Fruit fly (Drosophila melanogaster) whole organism, embryonic: ENCODE measurements around the gene Cbl.

Experiments used
- Aef1 ChIP-seq: fragments of 200-800 bp; sonication (Bioruptor generic); IDR thresholded peaks from 3 replicates; pipeline ENCODE4 v1.3.6; 2022; ENCODE audit warnings: missing biosample characterization, missing genetic modification characterization
- B-H1 ChIP-seq: fragments of 200-800 bp; sonication (Bioruptor generic); IDR thresholded peaks from 3 replicates; pipeline ENCODE4 v1.3.6; 2022; ENCODE audit warnings: missing biosample characterization, missing genetic modification characterization
- Bteb2 ChIP-seq: fragments of 200-800 bp; sonication (Bioruptor generic); optimal IDR thresholded peaks from 2 replicates; lab custom pipeline; 2016; ENCODE audit warnings: missing biosample characterization, missing genetic modification characterization
- CG10979 ChIP-seq: fragments of 200-800 bp; sonication (Bioruptor generic); optimal IDR thresholded peaks from 2 replicates; lab custom pipeline; 2018; ENCODE audit warnings: missing biosample characterization, mild to moderate bottlenecking, missing genetic modification characterization, moderate library complexity
- CG11093 ChIP-seq: fragments of 200-800 bp; sonication (Bioruptor generic); IDR thresholded peaks from 3 replicates; pipeline ENCODE4 v1.3.6; 2022; ENCODE audit warnings: missing biosample characterization, missing genetic modification characterization
- CG12104 ChIP-seq: fragments of 200-800 bp; sonication (Bioruptor generic); optimal IDR thresholded peaks from 3 replicates; lab custom pipeline; 2016; ENCODE audit warnings: missing biosample characterization, missing genetic modification characterization
- CG12942 ChIP-seq: fragments of 200-800 bp; sonication (Bioruptor generic); optimal IDR thresholded peaks from 3 replicates; lab custom pipeline; 2016; ENCODE audit warnings: missing biosample characterization, missing genetic modification characterization
- CG14014 ChIP-seq: fragments of 200-800 bp; sonication (Bioruptor generic); IDR thresholded peaks from 2 replicates; pipeline ENCODE4 v1.3.6; 2022; ENCODE audit warnings: missing biosample characterization, missing genetic modification characterization
- CG15269 ChIP-seq: fragments of 200-800 bp; sonication (Bioruptor generic); optimal IDR thresholded peaks from 2 replicates; lab custom pipeline; 2018; ENCODE audit warnings: missing biosample characterization, mild to moderate bottlenecking, missing genetic modification characterization, moderate library complexity
- CG15514 ChIP-seq: fragments of 200-800 bp; sonication (Bioruptor generic); optimal IDR thresholded peaks from 3 replicates; lab custom pipeline; 2017; ENCODE audit warnings: missing biosample characterization, missing genetic modification characterization, mild to moderate bottlenecking, moderate library complexity, missing genetic modification reagents
- CG1602 ChIP-seq: fragments of 200-800 bp; sonication (Bioruptor generic); optimal IDR thresholded peaks from 3 replicates; lab custom pipeline; 2016; ENCODE audit warnings: missing biosample characterization, missing genetic modification characterization
- CG17802 ChIP-seq: fragments of 200-800 bp; sonication (Bioruptor generic); optimal IDR thresholded peaks from 2 replicates; lab custom pipeline; 2018; ENCODE audit warnings: missing biosample characterization, mild to moderate bottlenecking, missing genetic modification characterization, moderate library complexity
- CG31365 ChIP-seq: fragments of 200-800 bp; sonication (Bioruptor generic); optimal IDR thresholded peaks from 2 replicates; lab custom pipeline; 2018; ENCODE audit warnings: missing biosample characterization, mild to moderate bottlenecking, missing genetic modification characterization
- CG4328 ChIP-seq: fragments of 200-800 bp; sonication (Bioruptor generic); optimal IDR thresholded peaks from 3 replicates; lab custom pipeline; 2017; ENCODE audit warnings: missing biosample characterization, missing genetic modification reagents, missing genetic modification characterization
- CG4360 ChIP-seq: fragments of 200-800 bp; sonication (Bioruptor generic); IDR thresholded peaks from 2 replicates; pipeline ENCODE4 v1.3.6; 2022; ENCODE audit warnings: missing biosample characterization, missing genetic modification characterization
- CG4707 ChIP-seq: fragments of 200-800 bp; sonication (Bioruptor generic); optimal IDR thresholded peaks from 2 replicates; lab custom pipeline; 2018; ENCODE audit warnings: missing biosample characterization, mild to moderate bottlenecking, missing genetic modification characterization, moderate library complexity
- CG4730 ChIP-seq: fragments of 200-800 bp; sonication (Bioruptor generic); IDR thresholded peaks from 2 replicates; pipeline ENCODE4 v1.3.6; 2022; ENCODE audit warnings: missing biosample characterization, missing genetic modification characterization
- Dfd ChIP-seq, 2 experiments: fragments of >200 bp; optimal IDR thresholded peaks; 2 replicates each; lab custom pipeline; 2017; ENCODE audit warnings: missing biosample characterization in 2 of 2, missing genetic modification characterization in 2 of 2
- Dip2 ChIP-seq: fragments of 200-800 bp; sonication (Bioruptor generic); IDR thresholded peaks from 2 replicates; pipeline ENCODE4 v1.3.6; 2022; ENCODE audit warnings: missing biosample characterization, missing genetic modification characterization
- Ets65A ChIP-seq: fragments of 200-800 bp; sonication (Bioruptor generic); peaks from one replicate; lab custom pipeline; 2016; ENCODE audit warnings: missing biosample characterization, missing genetic modification characterization
- HHEX ChIP-seq: fragments of 200-800 bp; sonication (Bioruptor generic); optimal IDR thresholded peaks from 3 replicates; lab custom pipeline; 2017; ENCODE audit warnings: missing biosample characterization, mild to moderate bottlenecking, missing genetic modification characterization, missing genetic modification reagents
- Hr3 ChIP-seq: fragments of 200-800 bp; sonication (Bioruptor generic); optimal IDR thresholded peaks from 3 replicates; lab custom pipeline; 2016; ENCODE audit warnings: missing biosample characterization, missing genetic modification characterization
- Lhr ChIP-seq: fragments of 200-800 bp; sonication (Bioruptor generic); optimal IDR thresholded peaks from 3 replicates; lab custom pipeline; 2017; ENCODE audit warnings: mild to moderate bottlenecking, missing biosample characterization, missing genetic modification reagents, missing genetic modification characterization
- NC2β ChIP-seq: fragments of 200-800 bp; sonication (Bioruptor generic); optimal IDR thresholded peaks from 2 replicates; lab custom pipeline; 2016; ENCODE audit warnings: missing biosample characterization, missing genetic modification characterization
- NK7.1 ChIP-seq: fragments of 200-800 bp; sonication (Bioruptor generic); optimal IDR thresholded peaks from 3 replicates; lab custom pipeline; 2016; ENCODE audit warnings: missing biosample characterization, missing genetic modification characterization
- Optix ChIP-seq: fragments of 200-800 bp; sonication (Bioruptor generic); IDR thresholded peaks from 3 replicates; pipeline ENCODE4 v1.3.6; 2022; ENCODE audit warnings: missing biosample characterization, missing genetic modification characterization
- Sox100B ChIP-seq: fragments of 200-800 bp; sonication (Bioruptor generic); optimal IDR thresholded peaks from 3 replicates; lab custom pipeline; 2018; ENCODE audit warnings: missing biosample characterization, mild to moderate bottlenecking, missing genetic modification characterization
- Xrp1 ChIP-seq: fragments of 200-800 bp; sonication (Bioruptor generic); IDR thresholded peaks from 2 replicates; pipeline ENCODE4 v1.3.6; 2022; ENCODE audit warnings: missing biosample characterization, missing genetic modification characterization
- az2 ChIP-seq: fragments of 200-800 bp; sonication (Bioruptor generic); optimal IDR thresholded peaks from 3 replicates; lab custom pipeline; 2016; ENCODE audit warnings: missing biosample characterization, missing genetic modification characterization
- bbx ChIP-seq: fragments of 200-800 bp; sonication (Bioruptor generic); IDR thresholded peaks from 2 replicates; pipeline ENCODE4 v1.3.6; 2022; ENCODE audit warnings: missing biosample characterization, missing genetic modification characterization; ENCODE audit not compliant: partially characterized antibody
- bigmax ChIP-seq: fragments of 200-800 bp; sonication (Bioruptor generic); optimal IDR thresholded peaks from 2 replicates; lab custom pipeline; 2018; ENCODE audit warnings: missing biosample characterization, mild to moderate bottlenecking, missing genetic modification characterization
- cas ChIP-seq: fragments of 200-800 bp; sonication (Bioruptor generic); IDR thresholded peaks from 2 replicates; pipeline ENCODE4 v1.3.6; 2022; ENCODE audit warnings: missing biosample characterization, missing genetic modification characterization
- dpn ChIP-seq, 2 experiments: fragments of 200-800 bp; sonication (Bioruptor generic); optimal IDR thresholded peaks; 3 replicates each; lab custom pipeline; 2016; ENCODE audit warnings: missing biosample characterization in 2 of 2, missing genetic modification characterization in 2 of 2
- eyg ChIP-seq: fragments of 200-800 bp; sonication (Bioruptor generic); optimal IDR thresholded peaks from 3 replicates; lab custom pipeline; 2016; ENCODE audit warnings: missing biosample characterization, missing genetic modification characterization
- fd3F ChIP-seq: fragments of 200-800 bp; sonication (Bioruptor generic); optimal IDR thresholded peaks from 2 replicates; lab custom pipeline; 2018; ENCODE audit warnings: missing biosample characterization, mild to moderate bottlenecking, missing genetic modification characterization, moderate library complexity
- fd96Cb ChIP-seq: fragments of 200-800 bp; sonication (Bioruptor generic); optimal IDR thresholded peaks from 2 replicates; lab custom pipeline; 2018; ENCODE audit warnings: missing biosample characterization, mild to moderate bottlenecking, missing genetic modification characterization, moderate library complexity
- gem ChIP-seq: fragments of 200-800 bp; sonication (Bioruptor generic); optimal IDR thresholded peaks from 2 replicates; lab custom pipeline; 2019; ENCODE audit warnings: missing biosample characterization, mild to moderate bottlenecking, missing genetic modification characterization, moderate library complexity
- lov ChIP-seq, 2 experiments: fragments of 200-800 bp in 1 of 2; fragments of >200 bp in 1 of 2; sonication (Bioruptor generic) in 1 of 2; IDR thresholded peaks in 1 of 2; optimal IDR thresholded peaks in 1 of 2; 2 replicates in 1 of 2; 3 replicates in 1 of 2; pipeline versions ENCODE4 v1.3.6 to Lab custom; 2017 to 2022; ENCODE audit warnings: missing biosample characterization in 1 of 2, missing genetic modification characterization in 1 of 2
- mam ChIP-seq: fragments of 200-800 bp; sonication (Bioruptor generic); optimal IDR thresholded peaks from 3 replicates; lab custom pipeline; 2016; ENCODE audit warnings: missing biosample characterization, missing genetic modification characterization
- pnt ChIP-seq: fragments of 200-800 bp; sonication (Bioruptor generic); optimal IDR thresholded peaks from 3 replicates; lab custom pipeline; 2016; ENCODE audit warnings: missing biosample characterization, missing genetic modification characterization
- row ChIP-seq: fragments of 200-800 bp; sonication (Bioruptor generic); IDR thresholded peaks from 3 replicates; pipeline ENCODE4 v1.3.6; 2022; ENCODE audit warnings: missing biosample characterization, missing genetic modification characterization
- sens ChIP-seq: fragments of 200-800 bp; sonication (Bioruptor generic); peaks from one replicate; lab custom pipeline; 2016; ENCODE audit warnings: missing biosample characterization, missing genetic modification characterization
- tin ChIP-seq: fragments of 200-800 bp; sonication (Bioruptor generic); optimal IDR thresholded peaks from 3 replicates; lab custom pipeline; 2016; ENCODE audit warnings: missing biosample characterization, missing genetic modification characterization
- ttk ChIP-seq: fragments of 200-800 bp; sonication (Bioruptor generic); IDR thresholded peaks from 2 replicates; pipeline ENCODE4 v2.1.2; 2022; ENCODE audit warnings: missing biosample characterization, missing genetic modification characterization
- vfl ChIP-seq: fragments of 200-800 bp; sonication (Bioruptor generic); optimal IDR thresholded peaks from 2 replicates; lab custom pipeline; 2016; ENCODE audit warnings: missing biosample characterization, missing genetic modification characterization
- wor ChIP-seq: fragments of 200-800 bp; sonication (Bioruptor generic); IDR thresholded peaks from 2 replicates; pipeline ENCODE4 v1.3.6; 2022; ENCODE audit warnings: missing biosample characterization, missing genetic modification characterization
- z ChIP-seq: fragments of 200-800 bp; sonication (Bioruptor generic); IDR thresholded peaks from 3 replicates; pipeline ENCODE4 v1.3.6; 2022; ENCODE audit warnings: missing biosample characterization, missing genetic modification characterization

Cbl gene

DNA sequence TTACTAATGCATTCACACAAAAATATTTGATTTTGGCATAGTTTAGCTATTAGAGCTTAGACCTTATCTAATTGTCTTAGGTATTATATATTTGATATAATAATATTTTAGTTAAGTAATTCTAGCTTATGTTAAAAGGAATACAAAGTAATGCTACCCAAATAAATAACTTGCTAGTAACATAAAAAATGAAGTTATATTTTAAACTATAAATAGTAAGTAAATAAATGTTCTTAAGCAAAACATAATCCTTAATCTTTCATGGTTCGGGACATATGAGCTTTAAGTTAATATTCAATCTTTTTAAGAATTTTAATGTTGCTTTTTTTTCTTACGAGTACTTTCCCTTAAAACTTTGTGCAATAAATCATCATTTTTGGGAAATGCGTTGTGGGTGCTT is 1.6 kb upstream of the Cbl start (continued):
- TF ChIP-seq NC2β (GFP tag; lab: Kevin White, UChicago) = no peak
- no peak for TF ChIP-seq HHEX (GFP tag; lab: Kevin White, UChicago)

DNA sequence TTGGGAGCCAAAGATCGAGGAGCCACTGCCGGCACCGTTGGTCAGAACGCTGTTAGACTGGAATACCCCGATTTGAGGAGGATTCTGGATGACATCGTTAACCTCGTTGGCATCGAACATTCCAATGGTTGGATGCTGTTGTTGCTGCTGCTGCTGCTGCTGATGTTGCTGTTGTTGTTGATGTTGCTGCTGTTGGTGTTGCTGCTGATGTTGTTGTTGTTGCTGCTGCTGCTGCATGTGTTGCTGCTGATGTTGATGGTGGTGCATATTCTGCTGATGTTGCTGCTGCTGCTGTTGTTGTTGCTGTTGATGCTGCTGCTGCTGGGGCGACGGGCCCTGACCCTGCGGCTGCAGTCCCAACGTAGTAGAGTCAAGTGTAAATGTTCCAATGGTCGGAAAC is 12.8 kb downstream of the Cbl start:
- TF ChIP-seq CG14014 (GFP tag; lab: Robert Waterston, UW) = 0 out of 2 replicates have a peak, but pooled peaks have one; percentile 15
- peak; percentile 72 for TF ChIP-seq CG4360 (GFP tag; lab: Robert Waterston, UW)
- TF ChIP-seq Dfd (GFP tag; optimal IDR thresholded peaks at IDR 0.05; lab: Kevin White, UChicago) = peak in 1 of 2 experiments; percentile 78
- TF ChIP-seq Aef1 = no peak

DNA sequence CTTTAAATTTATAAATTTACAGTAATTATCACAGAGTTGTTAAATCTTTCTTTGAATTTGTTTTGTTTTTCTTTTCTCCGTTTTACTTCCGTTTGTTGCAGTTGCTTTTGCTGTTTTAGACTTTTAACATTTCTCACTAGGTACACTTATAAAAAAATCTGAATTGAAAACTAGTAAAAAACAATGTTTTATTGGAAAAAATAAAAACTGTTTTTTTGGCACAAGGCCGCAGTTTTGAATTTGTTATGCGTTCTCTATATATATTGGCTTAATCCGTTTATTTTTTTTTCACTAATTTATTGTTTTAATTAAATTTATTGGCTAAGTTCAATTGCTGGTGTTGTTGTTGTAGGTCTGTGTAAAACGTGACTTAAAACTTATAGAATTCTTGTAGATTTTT is 15.3 kb downstream of the Cbl start:
- TF ChIP-seq row (GFP tag; lab: Robert Waterston, UW) (peak; percentile 17; the same call in 1 of the 3 replicates), sens (GFP tag; lab: Kevin White, UChicago) (peak; percentile 74), cas (no peak), pnt (GFP tag; lab: Kevin White, UChicago) (no peak), az2 (GFP tag; lab: Kevin White, UChicago) (peak; percentile 11), CG15514 (GFP tag; lab: Kevin White, UChicago) (no peak), Dip2 (no peak), tin (GFP tag; lab: Kevin White, UChicago) (no peak), bigmax (no peak), CG11093 (GFP tag; lab: Robert Waterston, UW) (peak; percentile 10; the same call in 1 of the 3 replicates), CG12104 (GFP tag; lab: Kevin White, UChicago) (no peak), fd96Cb (peak; percentile 33), CG4328 (no peak), fd3F (GFP tag; lab: Kevin White, UChicago) (no peak), CG4707 (no peak), Xrp1 (GFP tag; lab: Robert Waterston, UW) (peak; percentile 7; the same call in 1 of the 2 replicates), CG10979 (tag; lab: Kevin White, UChicago) (peak; percentile 4), Bteb2 (no peak), vfl (GFP tag; lab: Kevin White, UChicago) (no peak), gem (peak; percentile 53), dpn (GFP tag; optimal IDR thresholded peaks at IDR 0.05; lab: Kevin White, UChicago) (no peak), CG12942 (GFP tag; lab: Kevin White, UChicago) (no peak), NK7.1 (no peak), mam (GFP tag; lab: Kevin White, UChicago) (no peak)

DNA sequence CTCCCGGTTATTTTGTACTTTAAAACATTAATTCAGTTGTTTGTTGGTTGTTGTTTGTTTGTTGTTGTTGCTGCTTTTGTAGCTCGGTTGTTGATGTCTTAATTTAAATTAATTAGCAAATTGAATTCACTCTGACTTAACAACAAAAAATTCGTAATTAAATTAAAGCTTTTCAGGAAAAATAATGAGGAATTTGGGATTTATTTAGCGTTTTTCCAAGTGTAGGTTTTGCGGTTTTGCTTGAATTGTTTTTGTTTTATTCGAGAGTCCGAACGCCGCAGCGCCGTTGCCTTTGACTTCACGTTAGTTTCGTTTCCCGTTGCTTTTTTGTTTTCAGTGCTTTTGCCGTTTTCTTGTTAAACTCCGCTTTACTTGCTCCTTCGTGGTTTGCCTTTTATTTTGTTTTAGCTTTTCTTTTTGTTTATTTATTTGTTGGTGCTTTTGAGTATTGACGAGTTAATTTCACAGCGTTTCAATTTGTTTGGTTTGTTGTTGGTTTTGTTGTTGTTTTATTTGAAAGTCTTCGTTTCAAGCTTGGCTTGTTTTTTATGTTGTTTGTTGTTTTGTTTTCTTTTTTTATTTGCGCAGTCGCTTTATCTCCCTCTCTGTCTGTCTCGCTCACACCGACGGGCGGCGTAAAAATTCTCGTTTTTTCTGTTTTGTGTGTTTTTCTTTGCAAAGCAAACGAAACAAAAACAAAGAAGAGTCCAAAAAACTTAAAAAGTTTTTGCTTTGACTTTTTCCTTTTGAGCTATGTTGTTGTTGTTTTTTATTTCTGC is 16.2 kb downstream of the Cbl start:
- no peak for TF ChIP-seq CG4730
- TF ChIP-seq ttk (GFP tag; lab: Robert Waterston, UW) = no peak
- TF ChIP-seq z = no peak
- no peak for TF ChIP-seq CG17802 (tag; lab: Kevin White, UChicago)
- peak; percentile 60 for TF ChIP-seq CG15269 (tag; lab: Kevin White, UChicago)
- peak; percentile 68 for TF ChIP-seq gem
- peak; percentile 32 for TF ChIP-seq Ets65A (GFP tag; lab: Kevin White, UChicago)
- peak; percentile 44 for TF ChIP-seq eyg (GFP tag; lab: Kevin White, UChicago)
- TF ChIP-seq B-H1 (GFP tag; lab: Robert Waterston, UW) = no peak
- peak; percentile 17 for TF ChIP-seq CG1602 (GFP tag; lab: Kevin White, UChicago)
- TF ChIP-seq bbx = no peak
- no peak for TF ChIP-seq Lhr
- TF ChIP-seq Optix = no peak
- no peak for TF ChIP-seq lov (optimal IDR thresholded peaks at IDR 0.05; lab: Kevin White, UChicago)
- TF ChIP-seq lov (GFP tag; IDR thresholded peaks at IDR 0.05; lab: Robert Waterston, UW) = no peak
- no peak for TF ChIP-seq wor (GFP tag; lab: Robert Waterston, UW)
- TF ChIP-seq Sox100B = no peak
- peak; percentile 4 for TF ChIP-seq Hr3
- TF ChIP-seq CG31365 (tag; lab: Kevin White, UChicago) = no peak
- no peak for TF ChIP-seq CG4328
